Fruit fly (Drosophila melanogaster): ENCODE data around the gene Gnpnat.

Gnpnat gene

dm6 chr3R:29737891-29738290 is at the start of gene Gnpnat (continued):
- TF ChIP-seq CrebB (tag; optimal IDR thresholded peaks at IDR 0.05) (peak; percentile 5), NfI (GFP tag; optimal IDR thresholded peaks at IDR 0.05) (peak; percentile 48), CG10274 (GFP tag; optimal IDR thresholded peaks at IDR 0.05) (no peak), HLH4C (GFP tag; IDR thresholded peaks at IDR 0.05; ENCODE audit: partially characterized antibody) (no peak), mld (GFP tag; IDR thresholded peaks at IDR 0.05; ENCODE audit: partially characterized antibody) (no peak), ATbp (GFP tag; optimal IDR thresholded peaks at IDR 0.05) (peak; percentile 53), sc (optimal IDR thresholded peaks at IDR 0.05) (no peak), sc (GFP tag; optimal IDR thresholded peaks at IDR 0.05) (no peak), CG9609 (GFP tag; optimal IDR thresholded peaks at IDR 0.05) (no peak), Dad (GFP tag; optimal IDR thresholded peaks at IDR 0.05) (no peak), CTCF (GFP tag; optimal IDR thresholded peaks at IDR 0.05) (no peak), CG12104 (GFP tag; optimal IDR thresholded peaks at IDR 0.05) (no peak), CG7357 (GFP tag; IDR thresholded peaks at IDR 0.05) (no peak), CG10462 (GFP tag; optimal IDR thresholded peaks at IDR 0.05) (peak; percentile 19), gcm2 (GFP tag; optimal IDR thresholded peaks at IDR 0.05) (no peak), kni (GFP tag; optimal IDR thresholded peaks at IDR 0.05) (no peak), zfh2 (GFP tag; optimal IDR thresholded peaks at IDR 0.05) (no peak), hb (GFP tag; IDR thresholded peaks at IDR 0.05; ENCODE audit: partially characterized antibody) (no peak), z (GFP tag; IDR thresholded peaks at IDR 0.05) (no peak), HmgZ (tag; optimal IDR thresholded peaks at IDR 0.05) (peak; percentile 58), gsb-n (tag; optimal IDR thresholded peaks at IDR 0.05) (peak; percentile 60), CG8944 (GFP tag; optimal IDR thresholded peaks at IDR 0.05) (no peak), wek (GFP tag; optimal IDR thresholded peaks at IDR 0.05) (peak; percentile 20), CG2875 (GFP tag; optimal IDR thresholded peaks at IDR 0.05) (peak; percentile 35), CG15073 (GFP tag; optimal IDR thresholded peaks at IDR 0.05) (no peak), Ssrp (tag; optimal IDR thresholded peaks at IDR 0.05) (peak; percentile 39), CG15514 (GFP tag; optimal IDR thresholded peaks at IDR 0.05) (peak; percentile 37), lov (optimal IDR thresholded peaks at IDR 0.05) (no peak), lov (GFP tag; IDR thresholded peaks at IDR 0.05) (no peak), Sry-β (GFP tag; optimal IDR thresholded peaks at IDR 0.05) (no peak), CG31388 (GFP tag; optimal IDR thresholded peaks at IDR 0.05) (no peak), CG2116 (GFP tag; optimal IDR thresholded peaks at IDR 0.05) (peak; percentile 4), CG17328 (GFP tag; IDR thresholded peaks at IDR 0.05) (no peak), MESR4 (GFP tag; optimal IDR thresholded peaks at IDR 0.05) (no peak), CG3847 (GFP tag; IDR thresholded peaks at IDR 0.05) (no peak), peb (GFP tag; IDR thresholded peaks at IDR 0.05) (no peak), ftz-f1 (GFP tag; optimal IDR thresholded peaks at IDR 0.05) (no peak), org-1 (GFP tag; optimal IDR thresholded peaks at IDR 0.05) (peak; percentile 56), CG8388 (GFP tag; optimal IDR thresholded peaks at IDR 0.05) (peak; percentile 59), chm (GFP tag; IDR thresholded peaks at IDR 0.05) (no peak), odd (GFP tag; optimal IDR thresholded peaks at IDR 0.05) (peak; percentile 39), gt (GFP tag; IDR thresholded peaks at IDR 0.05) (no peak), Nf-YC (tag; optimal IDR thresholded peaks at IDR 0.05) (no peak), fd96Cb (tag; optimal IDR thresholded peaks at IDR 0.05) (peak; percentile 38), Dbx (GFP tag; IDR thresholded peaks at IDR 0.05) (no peak), nerfin-1 (tag; optimal IDR thresholded peaks at IDR 0.05) (peak; percentile 17), CG5245 (GFP tag; optimal IDR thresholded peaks at IDR 0.05) (peak; percentile 12), PHDP (tag; optimal IDR thresholded peaks at IDR 0.05) (peak; percentile 67), CG1233 (GFP tag; optimal IDR thresholded peaks at IDR 0.05) (peak; percentile 55), ind (GFP tag; optimal IDR thresholded peaks at IDR 0.05) (peak; percentile 57), Fer1 (GFP tag; optimal IDR thresholded peaks at IDR 0.05) (peak; percentile 66), Taf1 (GFP tag; IDR thresholded peaks at IDR 0.05) (no peak), trem (tag; optimal IDR thresholded peaks at IDR 0.05) (peak; percentile 42)
